Fruit fly (Drosophila melanogaster): Measurements from ENCODE around the gene CG5783.

The CG5783 gene

DNA sequence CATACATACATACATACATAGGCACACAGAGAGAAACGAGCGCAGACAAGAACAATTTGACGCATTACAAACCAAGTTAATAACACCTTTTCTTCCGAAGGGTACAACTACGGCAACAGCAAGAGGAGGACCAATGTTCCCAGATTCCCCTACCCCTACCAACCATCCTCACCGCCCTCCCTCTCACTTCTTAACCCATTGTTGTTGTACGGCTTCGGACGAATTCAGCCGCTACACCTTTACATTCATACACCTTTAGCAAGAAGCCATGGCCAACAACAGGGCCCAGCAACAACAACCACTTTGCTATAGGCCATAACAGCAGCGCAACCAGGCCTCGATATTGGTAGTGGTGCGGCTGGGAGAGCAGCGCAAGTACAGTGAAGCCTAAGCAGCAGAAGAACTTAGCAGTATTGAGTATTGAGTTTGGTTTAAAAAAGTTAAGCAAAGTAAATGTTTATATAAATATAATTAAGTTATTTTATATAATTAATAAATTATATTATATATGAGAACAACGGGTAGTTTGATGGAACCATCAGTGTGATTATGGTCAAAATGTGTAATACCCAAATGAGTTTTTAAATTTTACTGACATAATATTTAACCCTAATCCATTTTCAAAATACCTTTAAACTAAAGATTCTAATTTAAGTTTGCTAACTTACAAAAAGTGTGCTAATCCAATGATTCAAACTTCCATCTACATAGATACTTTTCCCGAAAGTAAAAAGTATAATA, 5.3 kb upstream of the CG5783 start (continued):
- no peak for TF ChIP-seq Dll (GFP tag; IDR thresholded peaks at IDR 0.05; ENCODE audit: partially characterized antibody)
- TF ChIP-seq Vsx1 (GFP tag; optimal IDR thresholded peaks at IDR 0.05), result no peak
- no peak; the same call in 2 of the 3 replicates for TF ChIP-seq CG34422 (GFP tag; IDR thresholded peaks at IDR 0.05)
- TF ChIP-seq CG11085 (GFP tag; IDR thresholded peaks at IDR 0.05), result peak; percentile 53; the same call in 1 of the 2 replicates
- TF ChIP-seq Eip74EF (GFP tag; optimal IDR thresholded peaks at IDR 0.05), result no peak
- TF ChIP-seq ab (GFP tag; optimal IDR thresholded peaks at IDR 0.05), result no peak
- no peak for TF ChIP-seq jing (GFP tag; optimal IDR thresholded peaks at IDR 0.05)
- TF ChIP-seq CG7987 (GFP tag; optimal IDR thresholded peaks at IDR 0.05), result peak; percentile 38
- TF ChIP-seq CG6254 (GFP tag; optimal IDR thresholded peaks at IDR 0.05), result no peak
- TF ChIP-seq tup (GFP tag; optimal IDR thresholded peaks at IDR 0.05), result no peak
- peak; percentile 5 for TF ChIP-seq bcd (GFP tag; optimal IDR thresholded peaks at IDR 0.05)
- TF ChIP-seq CG1792 (GFP tag; optimal IDR thresholded peaks at IDR 0.05), result no peak
- TF ChIP-seq so (GFP tag; IDR thresholded peaks at IDR 0.05), result no peak
- TF ChIP-seq Camta (GFP tag; optimal IDR thresholded peaks at IDR 0.05), result no peak
- TF ChIP-seq Xrp1 (GFP tag; IDR thresholded peaks at IDR 0.05), result peak; percentile 32; the same call in 1 of the 2 replicates
- peak; percentile 57; the same call in 1 of the 2 replicates for TF ChIP-seq sisA (GFP tag; IDR thresholded peaks at IDR 0.05)
- TF ChIP-seq pan (optimal IDR thresholded peaks at IDR 0.05), result no peak
- TF ChIP-seq pan (GFP tag; optimal IDR thresholded peaks at IDR 0.05 in 1 of 2, IDR thresholded peaks at IDR 0.05 in 1 of 2), result peak in 1 of 2 experiments; percentile 78
- 0 out of 2 replicates have a peak, but pooled peaks have one; percentile 6 for TF ChIP-seq ap (GFP tag; IDR thresholded peaks at IDR 0.05)
- no peak for TF ChIP-seq mld (GFP tag; IDR thresholded peaks at IDR 0.05; ENCODE audit: partially characterized antibody)
- TF ChIP-seq CG10267 (tag; optimal IDR thresholded peaks at IDR 0.05), result peak; percentile 18
- peak; percentile 26 for TF ChIP-seq Meics (GFP tag; optimal IDR thresholded peaks at IDR 0.05)
- no peak for TF ChIP-seq Six4 (GFP tag; optimal IDR thresholded peaks at IDR 0.05)
- TF ChIP-seq pho (GFP tag; optimal IDR thresholded peaks at IDR 0.05), result no peak
- no peak for TF ChIP-seq pzg (GFP tag; optimal IDR thresholded peaks at IDR 0.05)
- TF ChIP-seq sima (GFP tag; optimal IDR thresholded peaks at IDR 0.05), result no peak
- TF ChIP-seq Dfd (GFP tag; optimal IDR thresholded peaks at IDR 0.05), result no peak
- peak in 1 of 2 experiments; percentile 41 for TF ChIP-seq tll (GFP tag; optimal IDR thresholded peaks at IDR 0.05)
- TF ChIP-seq CG17328 (GFP tag; IDR thresholded peaks at IDR 0.05), result peak; percentile 53; the same call in 1 of the 2 replicates
- no peak for TF ChIP-seq dan (GFP tag; IDR thresholded peaks at IDR 0.05)
- peak in 2 of 3 experiments; percentile 20 to 73 for TF ChIP-seq Stat92E (GFP tag; optimal IDR thresholded peaks at IDR 0.05)
- no peak for TF ChIP-seq lola (GFP tag; optimal IDR thresholded peaks at IDR 0.05)
- no peak for TF ChIP-seq sna (GFP tag; IDR thresholded peaks at IDR 0.05; ENCODE audit: partially characterized antibody)
- no peak for TF ChIP-seq gcm2 (GFP tag; optimal IDR thresholded peaks at IDR 0.05)
- no peak for TF ChIP-seq hth (optimal IDR thresholded peaks at IDR 0.05)
- no peak for TF ChIP-seq dati (GFP tag; IDR thresholded peaks at IDR 0.05)
- TF ChIP-seq CG15479 (GFP tag; optimal IDR thresholded peaks at IDR 0.05), result peak; percentile 66
- no peak for TF ChIP-seq trem (tag; optimal IDR thresholded peaks at IDR 0.05)
- TF ChIP-seq HmgZ (tag; optimal IDR thresholded peaks at IDR 0.05), result no peak
- no peak for TF ChIP-seq D (optimal IDR thresholded peaks at IDR 0.05)
- TF ChIP-seq D (GFP tag; optimal IDR thresholded peaks at IDR 0.05), result no peak
- no peak for TF ChIP-seq CG34224 (GFP tag; IDR thresholded peaks at IDR 0.05; ENCODE audit: partially characterized antibody)
- no peak for TF ChIP-seq Hsf (GFP tag; optimal IDR thresholded peaks at IDR 0.05)
- TF ChIP-seq Deaf1 (tag; optimal IDR thresholded peaks at IDR 0.05), result no peak
- TF ChIP-seq ro (GFP tag; IDR thresholded peaks at IDR 0.05), result no peak
- no peak for TF ChIP-seq Ssrp (tag; optimal IDR thresholded peaks at IDR 0.05)
- TF ChIP-seq unpg (GFP tag; optimal IDR thresholded peaks at IDR 0.05), result peak; percentile 8
- no peak for TF ChIP-seq ato (GFP tag; IDR thresholded peaks at IDR 0.05; ENCODE audit: partially characterized antibody)

Data from whole organism, embryonic.